Worm (Caenorhabditis elegans) whole organism, mixed stage, embryonic: ENCODE results near the gene T07D3.2.

ENCODE experiments used
- M03D4.4 ChIP-seq: sonication (generic microtip); optimal IDR thresholded peaks from 2 replicates; lab custom pipeline; 2017; ENCODE audit warnings: mild to moderate bottlenecking, missing genetic modification characterization, missing compliant biosample characterization
- bed-3 ChIP-seq: fragments of 200-800 bp; sonication (Bioruptor generic); optimal IDR thresholded peaks from 3 replicates; lab custom pipeline; 2018; ENCODE audit warnings: mild to moderate bottlenecking, missing genetic modification characterization, moderate library complexity, missing compliant biosample characterization
- blmp-1 ChIP-seq: fragments of 150-350 bp; optimal IDR thresholded peaks from 2 replicates; lab custom pipeline; 2014; ENCODE audit warnings: missing biosample characterization, missing genetic modification characterization
- ceh-39 ChIP-seq: fragments of 150-350 bp; optimal IDR thresholded peaks from 2 replicates; lab custom pipeline; 2014; ENCODE audit warnings: missing biosample characterization, missing genetic modification characterization
- ceh-43 ChIP-seq: fragments of 200-800 bp; sonication (Bioruptor generic); optimal IDR thresholded peaks from 2 replicates; lab custom pipeline; 2018; ENCODE audit warnings: mild to moderate bottlenecking, missing genetic modification characterization, moderate library complexity, missing compliant biosample characterization
- ceh-83 ChIP-seq: fragments of 200-800 bp; sonication (Bioruptor generic); optimal IDR thresholded peaks from 2 replicates; lab custom pipeline; 2018; ENCODE audit warnings: mild to moderate bottlenecking, missing genetic modification characterization, missing compliant biosample characterization
- ces-1 ChIP-seq: fragments of 150-350 bp; optimal IDR thresholded peaks from 2 replicates; lab custom pipeline; 2014; ENCODE audit warnings: missing biosample characterization, missing genetic modification reagents, missing genetic modification characterization
- cnd-1 ChIP-seq: fragments of 200-800 bp; sonication (Bioruptor generic); optimal IDR thresholded peaks from 2 replicates; lab custom pipeline; 2018; ENCODE audit warnings: mild to moderate bottlenecking, missing genetic modification characterization, missing compliant biosample characterization
- drap-1 ChIP-seq: fragments of 200-800 bp; sonication (Bioruptor generic); optimal IDR thresholded peaks from 3 replicates; lab custom pipeline; 2018; ENCODE audit warnings: mild to moderate bottlenecking, missing genetic modification characterization, missing compliant biosample characterization
- elt-1 ChIP-seq: sonication (generic microtip); optimal IDR thresholded peaks from 2 replicates; lab custom pipeline; 2017; ENCODE audit warnings: missing genetic modification characterization, mild to moderate bottlenecking, missing compliant biosample characterization, antibody characterized with exemption, moderate library complexity, borderline replicate concordance; ENCODE audit not compliant: insufficient read depth
- elt-3 ChIP-seq: fragments of 150-350 bp; optimal IDR thresholded peaks from 2 replicates; lab custom pipeline; 2014; ENCODE audit warnings: missing biosample characterization, missing genetic modification characterization
- flh-1 ChIP-seq: fragments of 200-800 bp; sonication (Bioruptor generic); optimal IDR thresholded peaks from 2 replicates; lab custom pipeline; 2018; ENCODE audit warnings: mild to moderate bottlenecking, missing genetic modification characterization, moderate library complexity, missing compliant biosample characterization
- ham-2 ChIP-seq: fragments of 200-800 bp; sonication (Bioruptor generic); optimal IDR thresholded peaks from 2 replicates; lab custom pipeline; 2018; ENCODE audit warnings: mild to moderate bottlenecking, missing genetic modification characterization, missing compliant biosample characterization
- hlh-1 ChIP-seq: fragments of 150-350 bp; optimal IDR thresholded peaks from 2 replicates; lab custom pipeline; 2014; ENCODE audit warnings: missing biosample characterization, missing genetic modification reagents, missing genetic modification characterization
- lin-13 ChIP-seq: fragments of 150-350 bp; optimal IDR thresholded peaks from 2 replicates; lab custom pipeline; 2014; ENCODE audit warnings: missing biosample characterization, missing genetic modification characterization
- lin-32 ChIP-seq: fragments of 200-800 bp; sonication (Bioruptor generic); optimal IDR thresholded peaks from 2 replicates; lab custom pipeline; 2018; ENCODE audit warnings: mild to moderate bottlenecking, missing genetic modification characterization, missing compliant biosample characterization
- lsy-2 ChIP-seq: fragments of 150-350 bp; optimal IDR thresholded peaks from 2 replicates; lab custom pipeline; 2014; ENCODE audit warnings: missing biosample characterization, missing genetic modification characterization
- mab-5 ChIP-seq: fragments of 150-350 bp; optimal IDR thresholded peaks from 2 replicates; lab custom pipeline; 2014; ENCODE audit warnings: missing biosample characterization, missing genetic modification characterization
- mep-1 ChIP-seq: fragments of 150-350 bp; optimal IDR thresholded peaks from 2 replicates; lab custom pipeline; 2017; ENCODE audit warnings: missing biosample characterization, missing genetic modification reagents, missing genetic modification characterization, inconsistent platforms
- mls-2 ChIP-seq: sonication (generic microtip); optimal IDR thresholded peaks from 2 replicates; lab custom pipeline; 2016; ENCODE audit warnings: mild to moderate bottlenecking, missing genetic modification characterization, moderate library complexity, missing compliant biosample characterization
- nhr-12 ChIP-seq: fragments of 150-350 bp; optimal IDR thresholded peaks from 2 replicates; lab custom pipeline; 2014; ENCODE audit warnings: missing biosample characterization, missing genetic modification characterization
- nhr-2 ChIP-seq: fragments of 150-350 bp; optimal IDR thresholded peaks from 2 replicates; lab custom pipeline; 2014; ENCODE audit warnings: missing biosample characterization, missing genetic modification characterization
- nhr-237 ChIP-seq: fragments of 150-350 bp; optimal IDR thresholded peaks from 2 replicates; lab custom pipeline; 2014; ENCODE audit warnings: missing biosample characterization, missing genetic modification characterization
- nhr-28 ChIP-seq: fragments of 150-350 bp; optimal IDR thresholded peaks from 2 replicates; lab custom pipeline; 2014; ENCODE audit warnings: missing biosample characterization, missing genetic modification characterization
- nhr-76 ChIP-seq: sonication (generic microtip); optimal IDR thresholded peaks from 2 replicates; lab custom pipeline; 2017; ENCODE audit warnings: missing biosample characterization, missing genetic modification characterization
- pha-4 ChIP-seq: fragments of 150-350 bp; optimal IDR thresholded peaks from 2 replicates; lab custom pipeline; 2018; ENCODE audit warnings: missing biosample characterization, missing genetic modification reagents, missing genetic modification characterization
- sem-2 ChIP-seq: fragments of 200-800 bp; sonication (Bioruptor generic); optimal IDR thresholded peaks from 2 replicates; lab custom pipeline; 2018; ENCODE audit warnings: mild to moderate bottlenecking, missing genetic modification characterization, missing compliant biosample characterization
- snpc-4 ChIP-seq: fragments of 150-350 bp; optimal IDR thresholded peaks from 2 replicates; lab custom pipeline; 2014; ENCODE audit warnings: missing biosample characterization, missing genetic modification characterization
- sptf-1 ChIP-seq: sonication (generic microtip); optimal IDR thresholded peaks from 2 replicates; lab custom pipeline; 2017; ENCODE audit warnings: mild to moderate bottlenecking, missing genetic modification characterization, moderate library complexity, missing compliant biosample characterization
- tbx-8 ChIP-seq: fragments of 200-800 bp; sonication (Bioruptor generic); optimal IDR thresholded peaks from 2 replicates; lab custom pipeline; 2018; ENCODE audit warnings: mild to moderate bottlenecking, missing genetic modification characterization, moderate library complexity, missing compliant biosample characterization
- unc-120 ChIP-seq: sonication (generic microtip); optimal IDR thresholded peaks from 2 replicates; lab custom pipeline; 2017; ENCODE audit warnings: missing genetic modification characterization, missing compliant biosample characterization; ENCODE audit not compliant: poor library complexity, severe bottlenecking
- unc-39 ChIP-seq: fragments of 150-350 bp; optimal IDR thresholded peaks from 2 replicates; lab custom pipeline; 2014; ENCODE audit warnings: missing biosample characterization, missing genetic modification characterization
- unc-62 ChIP-seq: fragments of 150-350 bp; optimal IDR thresholded peaks from 2 replicates; lab custom pipeline; 2014; ENCODE audit warnings: missing biosample characterization, missing genetic modification reagents, missing genetic modification characterization
- zip-8 ChIP-seq: fragments of 150-350 bp; optimal IDR thresholded peaks from 2 replicates; lab custom pipeline; 2014; ENCODE audit warnings: missing biosample characterization, missing genetic modification characterization
- ztf-11 ChIP-seq: fragments of 150-350 bp; optimal IDR thresholded peaks from 2 replicates; lab custom pipeline; 2014; ENCODE audit warnings: missing biosample characterization, missing genetic modification characterization

The T07D3.2 gene

ce11 chrII:937265-937664 is 35.5 kb downstream of the T07D3.2 start:
- TF ChIP-seq sem-2 (GFP tag; lab: Kevin White, UChicago), result no peak
- no peak for TF ChIP-seq blmp-1 (tag; lab: Kevin White, UChicago)
- no peak for TF ChIP-seq mab-5 (tag; lab: Kevin White, UChicago)
- TF ChIP-seq cnd-1 (tag; lab: Kevin White, UChicago), result peak; percentile 71
- peak; percentile 46 for TF ChIP-seq lin-32 (GFP tag; lab: Kevin White, UChicago)
- TF ChIP-seq lsy-2, result no peak
- TF ChIP-seq nhr-2 (tag; lab: Kevin White, UChicago), result peak; percentile 90
- TF ChIP-seq lin-13 (tag; lab: Kevin White, UChicago), result no peak
- no peak for TF ChIP-seq nhr-12 (tag; lab: Kevin White, UChicago)
- TF ChIP-seq zip-8 (tag; lab: Kevin White, UChicago), result peak; percentile 64
- no peak for TF ChIP-seq ces-1 (GFP tag; lab: Kevin White, UChicago)
- no peak for TF ChIP-seq unc-62
- no peak for TF ChIP-seq drap-1 (GFP tag; lab: Kevin White, UChicago)
- TF ChIP-seq snpc-4, result no peak
- no peak for TF ChIP-seq nhr-237 (tag; lab: Kevin White, UChicago)
- no peak for TF ChIP-seq ceh-43 (GFP tag; lab: Kevin White, UChicago)
- TF ChIP-seq sptf-1 (tag; lab: Kevin White, UChicago), result no peak
- TF ChIP-seq mep-1 (tag; lab: Kevin White, UChicago), result no peak
- TF ChIP-seq nhr-76 (tag; lab: Kevin White, UChicago), result no peak
- no peak for TF ChIP-seq nhr-28 (tag; lab: Kevin White, UChicago)
- no peak for TF ChIP-seq elt-3 (tag; lab: Kevin White, UChicago)
- no peak for TF ChIP-seq M03D4.4 (tag; lab: Kevin White, UChicago)
- no peak for TF ChIP-seq mls-2 (tag; lab: Kevin White, UChicago)
- no peak for TF ChIP-seq ztf-11 (tag; lab: Kevin White, UChicago)
- TF ChIP-seq bed-3, result no peak
- TF ChIP-seq elt-1 (tag; lab: Kevin White, UChicago), result no peak
- TF ChIP-seq flh-1 (GFP tag; lab: Kevin White, UChicago), result no peak
- no peak for TF ChIP-seq ceh-83
- no peak for TF ChIP-seq hlh-1 (tag; lab: Kevin White, UChicago)
- TF ChIP-seq, all 35 proteins: peak for 4

DNA sequence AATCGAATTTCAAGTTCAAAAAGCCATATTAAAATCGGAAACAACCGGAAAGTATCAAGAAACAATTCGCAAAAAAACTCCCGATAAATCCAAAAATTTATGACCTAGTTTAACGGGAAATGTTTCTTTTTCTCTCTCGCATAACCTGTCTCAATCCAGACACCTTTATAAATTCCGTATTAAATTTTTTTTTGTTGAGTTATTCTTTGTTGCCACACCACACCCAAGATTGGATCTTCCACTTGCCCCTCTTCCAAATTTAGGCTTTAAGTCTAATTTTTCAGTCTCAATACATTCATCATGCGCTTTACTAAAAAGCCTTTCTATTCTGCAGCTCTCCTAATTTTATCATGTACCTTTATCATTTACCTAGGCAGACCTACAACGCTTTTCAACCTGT is 36.8 kb downstream of the T07D3.2 start, which contains the start of gene R07C3.3:
R07C3.3 (plus strand) TSS at position 301 of the 400 bp plus-strand sequence.
- TF ChIP-seq zip-8 (tag; lab: Kevin White, UChicago) (no peak), ceh-39 (tag; lab: Kevin White, UChicago) (no peak), nhr-28 (tag; lab: Kevin White, UChicago) (no peak), pha-4 (no peak), nhr-76 (tag; lab: Kevin White, UChicago) (no peak), ces-1 (GFP tag; lab: Kevin White, UChicago) (no peak), flh-1 (GFP tag; lab: Kevin White, UChicago) (no peak), lsy-2 (no peak), nhr-2 (tag; lab: Kevin White, UChicago) (no peak)

ce11 chrII:940779-941178 is 39.0 kb downstream of the T07D3.2 start, which contains the start of gene fbxc-36:
fbxc-36 (plus strand) TSS chrII:940983.
- no peak for TF ChIP-seq flh-1 (GFP tag; lab: Kevin White, UChicago)
- no peak for TF ChIP-seq zip-8 (tag; lab: Kevin White, UChicago)
- TF ChIP-seq lsy-2, result no peak
- no peak for TF ChIP-seq lin-32 (GFP tag; lab: Kevin White, UChicago)
- TF ChIP-seq ztf-11 (tag; lab: Kevin White, UChicago), result no peak
- TF ChIP-seq nhr-2 (tag; lab: Kevin White, UChicago), result peak; percentile 60
- no peak for TF ChIP-seq bed-3
- no peak for TF ChIP-seq mls-2 (tag; lab: Kevin White, UChicago)
- no peak for TF ChIP-seq ceh-83
- no peak for TF ChIP-seq M03D4.4 (tag; lab: Kevin White, UChicago)
- TF ChIP-seq hlh-1 (tag; lab: Kevin White, UChicago), result no peak
- peak; percentile 41 for TF ChIP-seq nhr-12 (tag; lab: Kevin White, UChicago)
- TF ChIP-seq lin-13 (tag; lab: Kevin White, UChicago), result no peak
- TF ChIP-seq unc-120, result no peak
- TF ChIP-seq tbx-8, result no peak
- no peak for TF ChIP-seq drap-1 (GFP tag; lab: Kevin White, UChicago)
- no peak for TF ChIP-seq elt-3 (tag; lab: Kevin White, UChicago)
- peak; percentile 14 for TF ChIP-seq cnd-1 (tag; lab: Kevin White, UChicago)
- TF ChIP-seq nhr-28 (tag; lab: Kevin White, UChicago), result no peak
- TF ChIP-seq ces-1 (GFP tag; lab: Kevin White, UChicago), result no peak
- TF ChIP-seq elt-1 (tag; lab: Kevin White, UChicago), result no peak
- no peak for TF ChIP-seq blmp-1 (tag; lab: Kevin White, UChicago)
- TF ChIP-seq snpc-4, result no peak
- TF ChIP-seq sptf-1 (tag; lab: Kevin White, UChicago), result peak; percentile 45
- TF ChIP-seq nhr-237 (tag; lab: Kevin White, UChicago), result no peak
- TF ChIP-seq unc-62, result no peak
- no peak for TF ChIP-seq ceh-43 (GFP tag; lab: Kevin White, UChicago)
- TF ChIP-seq mep-1 (tag; lab: Kevin White, UChicago), result no peak
- no peak for TF ChIP-seq ham-2 (GFP tag; lab: Kevin White, UChicago)
- no peak for TF ChIP-seq mab-5 (tag; lab: Kevin White, UChicago)
- TF ChIP-seq sem-2 (GFP tag; lab: Kevin White, UChicago), result no peak
- peak; percentile 12 for TF ChIP-seq ceh-39 (tag; lab: Kevin White, UChicago)
- no peak for TF ChIP-seq nhr-76 (tag; lab: Kevin White, UChicago)
- no peak for TF ChIP-seq unc-39 (tag; lab: Kevin White, UChicago)
- TF ChIP-seq, all 35 proteins: peak for 5
